Fruit fly (Drosophila melanogaster): Measurements from ENCODE around the gene CG4259.

CG4259 gene

DNA sequence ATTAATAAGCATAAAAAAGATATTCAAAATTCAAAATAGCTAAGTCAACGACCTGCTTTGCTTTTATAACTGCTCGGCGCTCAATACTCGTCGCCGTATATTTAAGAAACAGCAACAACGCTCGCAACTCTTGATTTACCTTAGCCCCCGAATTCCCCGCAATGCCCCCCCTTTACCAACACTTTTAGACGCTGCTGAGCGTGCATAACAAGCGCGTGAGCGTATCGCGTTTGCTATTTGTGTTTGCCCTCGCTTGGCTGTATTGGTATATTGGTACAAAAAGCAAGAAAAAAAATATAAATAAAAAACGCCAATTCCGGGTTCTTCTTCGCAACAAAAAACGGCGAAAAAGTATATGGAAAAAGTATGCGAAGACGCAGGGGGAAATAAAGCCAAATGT, 36.8 kb upstream of the CG4259 start (continued):
- TF ChIP-seq exex (tag; optimal IDR thresholded peaks at IDR 0.05) (peak; percentile 13), rib (GFP tag; IDR thresholded peaks at IDR 0.05) (0 out of 2 replicates have a peak, but pooled peaks have one; percentile 61), Rfx (GFP tag; IDR thresholded peaks at IDR 0.05) (peak; percentile 29; the same call in 1 of the 2 replicates), Hr51 (GFP tag; optimal IDR thresholded peaks at IDR 0.05) (no peak), CG4854 (GFP tag; optimal IDR thresholded peaks at IDR 0.05) (no peak), gcm (GFP tag; optimal IDR thresholded peaks at IDR 0.05) (no peak), CG11247 (GFP tag; IDR thresholded peaks at IDR 0.05) (no peak), CG14050 (GFP tag; IDR thresholded peaks at IDR 0.05) (no peak), Bgb (GFP tag; IDR thresholded peaks at IDR 0.05; ENCODE audit: partially characterized antibody) (peak; percentile 21; the same call in 1 of the 2 replicates), CG17385 (GFP tag; optimal IDR thresholded peaks at IDR 0.05) (no peak), unc-4 (GFP tag; IDR thresholded peaks at IDR 0.05; ENCODE audit: partially characterized antibody) (no peak), CG3726 (GFP tag; IDR thresholded peaks at IDR 0.05) (no peak), crol (GFP tag; IDR thresholded peaks at IDR 0.05) (peak; percentile 97), Lhr (GFP tag; optimal IDR thresholded peaks at IDR 0.05) (no peak), mirr (GFP tag; optimal IDR thresholded peaks at IDR 0.05) (peak; percentile 79), pan (optimal IDR thresholded peaks at IDR 0.05) (no peak), pan (GFP tag; optimal IDR thresholded peaks at IDR 0.05 in 1 of 2, IDR thresholded peaks at IDR 0.05 in 1 of 2) (no peak), hth (optimal IDR thresholded peaks at IDR 0.05) (no peak), chn (GFP tag; optimal IDR thresholded peaks at IDR 0.05) (no peak), nau (GFP tag; optimal IDR thresholded peaks at IDR 0.05) (no peak), CG12155 (GFP tag; optimal IDR thresholded peaks at IDR 0.05) (no peak), CG14441 (GFP tag; IDR thresholded peaks at IDR 0.05) (peak; percentile 21; the same call in 1 of the 2 replicates), CG17359 (tag; optimal IDR thresholded peaks at IDR 0.05) (no peak), repo (GFP tag; optimal IDR thresholded peaks at IDR 0.05) (no peak), CG8924 (tag; optimal IDR thresholded peaks at IDR 0.05) (peak; percentile 1), Trl (optimal IDR thresholded peaks at IDR 0.05) (peak in 1 of 2 experiments; percentile 15), Trl (GFP tag; optimal IDR thresholded peaks at IDR 0.05) (no peak), grau (tag; optimal IDR thresholded peaks at IDR 0.05) (no peak), CG12769 (tag; optimal IDR thresholded peaks at IDR 0.05) (peak; percentile 79), Eip74EF (GFP tag; optimal IDR thresholded peaks at IDR 0.05) (peak in 1 of 2 experiments; percentile 93), Myb (GFP tag; optimal IDR thresholded peaks at IDR 0.05) (no peak), lmd (GFP tag; IDR thresholded peaks at IDR 0.05) (no peak), Pdp1 (GFP tag; optimal IDR thresholded peaks at IDR 0.05) (peak in 1 of 2 experiments; percentile 91), CG8290 (GFP tag; optimal IDR thresholded peaks at IDR 0.05) (no peak), CG8290 (tag; optimal IDR thresholded peaks at IDR 0.05) (peak in 1 of 2 experiments; percentile 9), Hr3 (GFP tag; optimal IDR thresholded peaks at IDR 0.05) (no peak), gt (GFP tag; IDR thresholded peaks at IDR 0.05) (no peak), ftz-f1 (GFP tag; optimal IDR thresholded peaks at IDR 0.05) (peak; percentile 7), CG8281 (tag; optimal IDR thresholded peaks at IDR 0.05) (no peak), D19A (tag; optimal IDR thresholded peaks at IDR 0.05) (no peak), CG32532 (GFP tag; IDR thresholded peaks at IDR 0.05) (peak; percentile 30; the same call in 1 of the 2 replicates), CG18599 (GFP tag; optimal IDR thresholded peaks at IDR 0.05) (peak; percentile 43), CG9215 (GFP tag; IDR thresholded peaks at IDR 0.05) (no peak), CG17186 (GFP tag; optimal IDR thresholded peaks at IDR 0.05) (no peak), wor (GFP tag; IDR thresholded peaks at IDR 0.05) (no peak), CG12219 (GFP tag; optimal IDR thresholded peaks at IDR 0.05) (no peak), tio (GFP tag; optimal IDR thresholded peaks at IDR 0.05) (no peak), chif (GFP tag; optimal IDR thresholded peaks at IDR 0.05) (no peak), CG30403 (GFP tag; optimal IDR thresholded peaks at IDR 0.05) (no peak), MBD-R2 (GFP tag; IDR thresholded peaks at IDR 0.05) (no peak), org-1 (GFP tag; optimal IDR thresholded peaks at IDR 0.05) (no peak), Oaz (GFP tag; IDR thresholded peaks at IDR 0.05) (no peak)
